Fruit fly (Drosophila melanogaster): ENCODE measurements around the gene ds.
A peak's percentile ranks its signal among the peaks of the same experiment; 100 is the strongest.

Gene ds

dm6 chr2L:697608-698007 lies 17.2 kb downstream of the ds start:
- TF ChIP-seq rn (GFP tag; IDR thresholded peaks at IDR 0.05) (no peak), CG15710 (tag; optimal IDR thresholded peaks at IDR 0.05) (no peak), CG14655 (GFP tag; optimal IDR thresholded peaks at IDR 0.05) (no peak), CG10348 (GFP tag; IDR thresholded peaks at IDR 0.05) (no peak), CG12605 (GFP tag; IDR thresholded peaks at IDR 0.05) (no peak), CG13204 (GFP tag; optimal IDR thresholded peaks at IDR 0.05) (no peak), CG9948 (tag; optimal IDR thresholded peaks at IDR 0.05) (no peak), CG32121 (GFP tag; IDR thresholded peaks at IDR 0.05) (no peak), CG4496 (GFP tag; IDR thresholded peaks at IDR 0.05) (no peak), D1 (tag; optimal IDR thresholded peaks at IDR 0.05) (no peak), gl (tag; optimal IDR thresholded peaks at IDR 0.05) (no peak), CG34367 (tag; optimal IDR thresholded peaks at IDR 0.05) (no peak), Pif1A (GFP tag; optimal IDR thresholded peaks at IDR 0.05) (no peak), CG17806 (tag; optimal IDR thresholded peaks at IDR 0.05) (no peak), fd96Ca (GFP tag; IDR thresholded peaks at IDR 0.05) (no peak), Pif1B (GFP tag; optimal IDR thresholded peaks at IDR 0.05) (no peak), CG8159 (tag; optimal IDR thresholded peaks at IDR 0.05) (no peak), Snoo (tag; optimal IDR thresholded peaks at IDR 0.05) (no peak)

dm6 chr2L:696495-696894 lies 18.3 kb downstream of the ds start:
- no peak for TF ChIP-seq CG9948 (tag; optimal IDR thresholded peaks at IDR 0.05)
- TF ChIP-seq fd96Ca (GFP tag; IDR thresholded peaks at IDR 0.05) = no peak
- TF ChIP-seq CG13204 (GFP tag; optimal IDR thresholded peaks at IDR 0.05) = no peak
- TF ChIP-seq CG8159 (tag; optimal IDR thresholded peaks at IDR 0.05) = no peak
- no peak for TF ChIP-seq Pif1A (GFP tag; optimal IDR thresholded peaks at IDR 0.05)
- TF ChIP-seq CG8301 (tag; optimal IDR thresholded peaks at IDR 0.05) = no peak
- TF ChIP-seq CG15710 (tag; optimal IDR thresholded peaks at IDR 0.05) = no peak

dm6 chr2L:684788-685187 lies 30.0 kb downstream of the ds start:
- TF ChIP-seq CG34367 (tag; optimal IDR thresholded peaks at IDR 0.05) (peak; percentile 2), CG15710 (tag; optimal IDR thresholded peaks at IDR 0.05) (no peak), CG10348 (GFP tag; IDR thresholded peaks at IDR 0.05) (no peak), Pif1A (GFP tag; optimal IDR thresholded peaks at IDR 0.05) (peak; percentile 3), CG8159 (tag; optimal IDR thresholded peaks at IDR 0.05) (peak; percentile 11), CG14655 (GFP tag; optimal IDR thresholded peaks at IDR 0.05) (peak; percentile 72), CG8301 (tag; optimal IDR thresholded peaks at IDR 0.05) (peak; percentile 47), Snoo (tag; optimal IDR thresholded peaks at IDR 0.05) (no peak), CG9948 (tag; optimal IDR thresholded peaks at IDR 0.05) (peak; percentile 44), rn (GFP tag; IDR thresholded peaks at IDR 0.05) (no peak), Pif1B (GFP tag; optimal IDR thresholded peaks at IDR 0.05) (no peak), CG13204 (GFP tag; optimal IDR thresholded peaks at IDR 0.05) (no peak), CG17806 (tag; optimal IDR thresholded peaks at IDR 0.05) (peak; percentile 34)

dm6 chr2L:684089-684488 lies 30.7 kb downstream of the ds start:
- TF ChIP-seq CG14655 (GFP tag; optimal IDR thresholded peaks at IDR 0.05) = no peak
- no peak for TF ChIP-seq Snoo (tag; optimal IDR thresholded peaks at IDR 0.05)
- TF ChIP-seq CG9948 (tag; optimal IDR thresholded peaks at IDR 0.05) = no peak
- no peak for TF ChIP-seq rn (GFP tag; IDR thresholded peaks at IDR 0.05)
- TF ChIP-seq CG4496 (GFP tag; IDR thresholded peaks at IDR 0.05) = no peak
- no peak for TF ChIP-seq CG34367 (tag; optimal IDR thresholded peaks at IDR 0.05)
- no peak for TF ChIP-seq D1 (tag; optimal IDR thresholded peaks at IDR 0.05)
- no peak for TF ChIP-seq CG15710 (tag; optimal IDR thresholded peaks at IDR 0.05)
- TF ChIP-seq Ets98B (GFP tag; IDR thresholded peaks at IDR 0.05) = no peak
- TF ChIP-seq gl (tag; optimal IDR thresholded peaks at IDR 0.05) = no peak
- TF ChIP-seq CG17806 (tag; optimal IDR thresholded peaks at IDR 0.05) = no peak
- no peak for TF ChIP-seq Pif1B (GFP tag; optimal IDR thresholded peaks at IDR 0.05)
- no peak for TF ChIP-seq CG8159 (tag; optimal IDR thresholded peaks at IDR 0.05)
- no peak for TF ChIP-seq CG10348 (GFP tag; IDR thresholded peaks at IDR 0.05)
- TF ChIP-seq Pif1A (GFP tag; optimal IDR thresholded peaks at IDR 0.05) = no peak
- TF ChIP-seq CG32121 (GFP tag; IDR thresholded peaks at IDR 0.05) = no peak
- TF ChIP-seq fd96Ca (GFP tag; IDR thresholded peaks at IDR 0.05) = no peak

dm6 chr2L:683078-683477 lies 31.7 kb downstream of the ds start:
- TF ChIP-seq D1 (tag; optimal IDR thresholded peaks at IDR 0.05) = no peak
- peak; percentile 31 for TF ChIP-seq CG17806 (tag; optimal IDR thresholded peaks at IDR 0.05)
- peak; percentile 46 for TF ChIP-seq CG8301 (tag; optimal IDR thresholded peaks at IDR 0.05)
- TF ChIP-seq CG9948 (tag; optimal IDR thresholded peaks at IDR 0.05) = peak; percentile 26
- no peak for TF ChIP-seq CG12605 (GFP tag; IDR thresholded peaks at IDR 0.05)
- TF ChIP-seq CG32121 (GFP tag; IDR thresholded peaks at IDR 0.05) = no peak
- TF ChIP-seq rn (GFP tag; IDR thresholded peaks at IDR 0.05) = no peak
- TF ChIP-seq CG14655 (GFP tag; optimal IDR thresholded peaks at IDR 0.05) = peak; percentile 57
- no peak for TF ChIP-seq Snoo (tag; optimal IDR thresholded peaks at IDR 0.05)
- TF ChIP-seq CG34367 (tag; optimal IDR thresholded peaks at IDR 0.05) = peak; percentile 9
- peak; percentile 9 for TF ChIP-seq CG8159 (tag; optimal IDR thresholded peaks at IDR 0.05)
- TF ChIP-seq CG10348 (GFP tag; IDR thresholded peaks at IDR 0.05) = no peak
- peak; percentile 59; the same call in 2 of the 3 replicates for TF ChIP-seq CG4496 (GFP tag; IDR thresholded peaks at IDR 0.05)
- no peak for TF ChIP-seq CG13204 (GFP tag; optimal IDR thresholded peaks at IDR 0.05)

dm6 chr2L:679887-680286 lies 34.9 kb downstream of the ds start:
- TF ChIP-seq EcR (GFP tag; optimal IDR thresholded peaks at IDR 0.05) = no peak
- no peak for TF ChIP-seq gl (tag; optimal IDR thresholded peaks at IDR 0.05)
- TF ChIP-seq Pif1B (GFP tag; optimal IDR thresholded peaks at IDR 0.05) = no peak
- no peak for TF ChIP-seq CG17806 (tag; optimal IDR thresholded peaks at IDR 0.05)
- no peak for TF ChIP-seq CG8301 (tag; optimal IDR thresholded peaks at IDR 0.05)
- TF ChIP-seq Pif1A (GFP tag; optimal IDR thresholded peaks at IDR 0.05) = no peak
- TF ChIP-seq CG32121 (GFP tag; IDR thresholded peaks at IDR 0.05) = no peak
- no peak for TF ChIP-seq Snoo (tag; optimal IDR thresholded peaks at IDR 0.05)
- no peak for TF ChIP-seq rn (GFP tag; IDR thresholded peaks at IDR 0.05)
- no peak for TF ChIP-seq Ets98B (GFP tag; IDR thresholded peaks at IDR 0.05)

Data from whole organism, pupa.